Worm (Caenorhabditis elegans): ENCODE results near the gene srd-42.

DNA sequence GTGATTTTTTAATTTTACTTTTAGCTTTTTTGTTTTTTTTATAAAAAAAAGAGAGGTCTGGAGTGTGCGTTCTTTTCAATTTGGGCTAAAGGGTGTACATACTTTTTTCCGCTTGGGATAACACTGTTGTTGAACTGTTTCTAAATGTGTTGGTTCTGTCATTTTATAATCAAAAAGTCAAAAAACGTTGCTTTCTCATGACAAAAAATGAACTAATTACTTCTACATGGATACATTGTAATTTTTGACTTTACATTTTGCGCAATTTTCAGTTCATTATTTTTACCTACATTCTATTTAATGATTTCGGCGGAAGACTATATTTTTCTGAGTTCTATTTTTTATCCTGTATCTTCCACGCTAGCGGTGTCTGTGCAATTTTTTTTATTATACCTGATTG, 11.8 kb downstream of the srd-42 start, which contains the start of gene srd-38:
- no peak for TF ChIP-seq aptf-3 (GFP tag; IDR thresholded peaks at IDR 0.05)
- TF ChIP-seq snpc-3.4 (tag; optimal IDR thresholded peaks at IDR 0.05) = no peak
- TF ChIP-seq chd-7 (tag; optimal IDR thresholded peaks at IDR 0.05) = no peak
- no peak for TF ChIP-seq ama-1 (optimal IDR thresholded peaks at IDR 0.05)
- no peak for TF ChIP-seq ama-1 (GFP tag; optimal IDR thresholded peaks at IDR 0.05)
- TF ChIP-seq mxl-1 (tag; optimal IDR thresholded peaks at IDR 0.05) = no peak
- no peak for TF ChIP-seq Y79H2A.3 (GFP tag; conservative IDR thresholded peaks at IDR 0.05)
- TF ChIP-seq madf-10 (tag; optimal IDR thresholded peaks at IDR 0.05) = no peak
- no peak for TF ChIP-seq F52B5.7 (tag; optimal IDR thresholded peaks at IDR 0.05)
- no peak for TF ChIP-seq Y53F4B.3 (GFP tag; IDR thresholded peaks at IDR 0.05)
- no peak for TF ChIP-seq nfya-2 (GFP tag; IDR thresholded peaks at IDR 0.05)
- TF ChIP-seq cebp-1 (GFP tag; IDR thresholded peaks at IDR 0.05) = no peak
- TF ChIP-seq cebp-1 (tag; optimal IDR thresholded peaks at IDR 0.05) = no peak
- TF ChIP-seq Y56A3A.18 (GFP tag; IDR thresholded peaks at IDR 0.05) = no peak
- TF ChIP-seq ztf-6 (GFP tag; IDR thresholded peaks at IDR 0.05) = no peak
